Worm (Caenorhabditis elegans) whole organism, L4/young adult: ENCODE measurements around the gene nstp-1.

Source experiments
- W03F9.2 ChIP-seq: fragments of 150-350 bp; optimal IDR thresholded peaks from 2 replicates; lab custom pipeline; 2014; ENCODE audit warnings: missing biosample characterization, missing genetic modification characterization
- him-1 ChIP-seq: sonication (generic microtip); optimal IDR thresholded peaks from 2 replicates; lab custom pipeline; 2016; ENCODE audit warnings: missing genotype, missing genetic modification reagents, missing genetic modification characterization, missing compliant biosample characterization

- TF ChIP-seq W03F9.2: no peak
- no peak for TF ChIP-seq him-1 (tag; lab: Kevin White, UChicago)
These were observed 2.2 kb downstream of the nstp-1 start, which contains the start of gene bre-1 for ce11 chrIV:8986761-8987316.
